Worm (Caenorhabditis elegans) whole organism, mixed stage, embryonic: Measurements from ENCODE around the gene cest-1.1.
"Not testable (repeated sequence)": the region's sequence is repeated elsewhere in the genome, so short reads cannot be mapped to it uniquely, and the experiment has no call there.

Experiments
- M03D4.4 ChIP-seq: sonication (generic microtip); optimal IDR thresholded peaks from 2 replicates; lab custom pipeline; 2017; ENCODE audit warnings: mild to moderate bottlenecking, missing genetic modification characterization, missing compliant biosample characterization
- bed-3 ChIP-seq: fragments of 200-800 bp; sonication (Bioruptor generic); optimal IDR thresholded peaks from 3 replicates; lab custom pipeline; 2018; ENCODE audit warnings: mild to moderate bottlenecking, missing genetic modification characterization, moderate library complexity, missing compliant biosample characterization
- blmp-1 ChIP-seq: fragments of 150-350 bp; optimal IDR thresholded peaks from 2 replicates; lab custom pipeline; 2014; ENCODE audit warnings: missing biosample characterization, missing genetic modification characterization
- ceh-39 ChIP-seq: fragments of 150-350 bp; optimal IDR thresholded peaks from 2 replicates; lab custom pipeline; 2014; ENCODE audit warnings: missing biosample characterization, missing genetic modification characterization
- ceh-43 ChIP-seq: fragments of 200-800 bp; sonication (Bioruptor generic); optimal IDR thresholded peaks from 2 replicates; lab custom pipeline; 2018; ENCODE audit warnings: mild to moderate bottlenecking, missing genetic modification characterization, moderate library complexity, missing compliant biosample characterization
- ceh-83 ChIP-seq: fragments of 200-800 bp; sonication (Bioruptor generic); optimal IDR thresholded peaks from 2 replicates; lab custom pipeline; 2018; ENCODE audit warnings: mild to moderate bottlenecking, missing genetic modification characterization, missing compliant biosample characterization
- elt-1 ChIP-seq: sonication (generic microtip); optimal IDR thresholded peaks from 2 replicates; lab custom pipeline; 2017; ENCODE audit warnings: missing genetic modification characterization, mild to moderate bottlenecking, missing compliant biosample characterization, antibody characterized with exemption, moderate library complexity, borderline replicate concordance; ENCODE audit not compliant: insufficient read depth
- elt-3 ChIP-seq: fragments of 150-350 bp; optimal IDR thresholded peaks from 2 replicates; lab custom pipeline; 2014; ENCODE audit warnings: missing biosample characterization, missing genetic modification characterization
- flh-1 ChIP-seq: fragments of 200-800 bp; sonication (Bioruptor generic); optimal IDR thresholded peaks from 2 replicates; lab custom pipeline; 2018; ENCODE audit warnings: mild to moderate bottlenecking, missing genetic modification characterization, moderate library complexity, missing compliant biosample characterization
- ham-2 ChIP-seq: fragments of 200-800 bp; sonication (Bioruptor generic); optimal IDR thresholded peaks from 2 replicates; lab custom pipeline; 2018; ENCODE audit warnings: mild to moderate bottlenecking, missing genetic modification characterization, missing compliant biosample characterization
- hlh-1 ChIP-seq: fragments of 150-350 bp; optimal IDR thresholded peaks from 2 replicates; lab custom pipeline; 2014; ENCODE audit warnings: missing biosample characterization, missing genetic modification reagents, missing genetic modification characterization
- lin-13 ChIP-seq: fragments of 150-350 bp; optimal IDR thresholded peaks from 2 replicates; lab custom pipeline; 2014; ENCODE audit warnings: missing biosample characterization, missing genetic modification characterization
- lin-32 ChIP-seq: fragments of 200-800 bp; sonication (Bioruptor generic); optimal IDR thresholded peaks from 2 replicates; lab custom pipeline; 2018; ENCODE audit warnings: mild to moderate bottlenecking, missing genetic modification characterization, missing compliant biosample characterization
- lsy-2 ChIP-seq: fragments of 150-350 bp; optimal IDR thresholded peaks from 2 replicates; lab custom pipeline; 2014; ENCODE audit warnings: missing biosample characterization, missing genetic modification characterization
- mab-5 ChIP-seq: fragments of 150-350 bp; optimal IDR thresholded peaks from 2 replicates; lab custom pipeline; 2014; ENCODE audit warnings: missing biosample characterization, missing genetic modification characterization
- mep-1 ChIP-seq: fragments of 150-350 bp; optimal IDR thresholded peaks from 2 replicates; lab custom pipeline; 2017; ENCODE audit warnings: missing biosample characterization, missing genetic modification reagents, missing genetic modification characterization, inconsistent platforms
- nhr-12 ChIP-seq: fragments of 150-350 bp; optimal IDR thresholded peaks from 2 replicates; lab custom pipeline; 2014; ENCODE audit warnings: missing biosample characterization, missing genetic modification characterization
- nhr-2 ChIP-seq: fragments of 150-350 bp; optimal IDR thresholded peaks from 2 replicates; lab custom pipeline; 2014; ENCODE audit warnings: missing biosample characterization, missing genetic modification characterization
- nhr-237 ChIP-seq: fragments of 150-350 bp; optimal IDR thresholded peaks from 2 replicates; lab custom pipeline; 2014; ENCODE audit warnings: missing biosample characterization, missing genetic modification characterization
- nhr-28 ChIP-seq: fragments of 150-350 bp; optimal IDR thresholded peaks from 2 replicates; lab custom pipeline; 2014; ENCODE audit warnings: missing biosample characterization, missing genetic modification characterization
- pha-4 ChIP-seq: fragments of 150-350 bp; optimal IDR thresholded peaks from 2 replicates; lab custom pipeline; 2018; ENCODE audit warnings: missing biosample characterization, missing genetic modification reagents, missing genetic modification characterization
- snpc-4 ChIP-seq: fragments of 150-350 bp; optimal IDR thresholded peaks from 2 replicates; lab custom pipeline; 2014; ENCODE audit warnings: missing biosample characterization, missing genetic modification characterization
- sptf-1 ChIP-seq: sonication (generic microtip); optimal IDR thresholded peaks from 2 replicates; lab custom pipeline; 2017; ENCODE audit warnings: mild to moderate bottlenecking, missing genetic modification characterization, moderate library complexity, missing compliant biosample characterization
- tbx-8 ChIP-seq: fragments of 200-800 bp; sonication (Bioruptor generic); optimal IDR thresholded peaks from 2 replicates; lab custom pipeline; 2018; ENCODE audit warnings: mild to moderate bottlenecking, missing genetic modification characterization, moderate library complexity, missing compliant biosample characterization
- unc-120 ChIP-seq: sonication (generic microtip); optimal IDR thresholded peaks from 2 replicates; lab custom pipeline; 2017; ENCODE audit warnings: missing genetic modification characterization, missing compliant biosample characterization; ENCODE audit not compliant: poor library complexity, severe bottlenecking
- unc-39 ChIP-seq: fragments of 150-350 bp; optimal IDR thresholded peaks from 2 replicates; lab custom pipeline; 2014; ENCODE audit warnings: missing biosample characterization, missing genetic modification characterization
- unc-62 ChIP-seq: fragments of 150-350 bp; optimal IDR thresholded peaks from 2 replicates; lab custom pipeline; 2014; ENCODE audit warnings: missing biosample characterization, missing genetic modification reagents, missing genetic modification characterization
- zip-8 ChIP-seq: fragments of 150-350 bp; optimal IDR thresholded peaks from 2 replicates; lab custom pipeline; 2014; ENCODE audit warnings: missing biosample characterization, missing genetic modification characterization
- ztf-11 ChIP-seq: fragments of 150-350 bp; optimal IDR thresholded peaks from 2 replicates; lab custom pipeline; 2014; ENCODE audit warnings: missing biosample characterization, missing genetic modification characterization

cest-1.1 gene

DNA sequence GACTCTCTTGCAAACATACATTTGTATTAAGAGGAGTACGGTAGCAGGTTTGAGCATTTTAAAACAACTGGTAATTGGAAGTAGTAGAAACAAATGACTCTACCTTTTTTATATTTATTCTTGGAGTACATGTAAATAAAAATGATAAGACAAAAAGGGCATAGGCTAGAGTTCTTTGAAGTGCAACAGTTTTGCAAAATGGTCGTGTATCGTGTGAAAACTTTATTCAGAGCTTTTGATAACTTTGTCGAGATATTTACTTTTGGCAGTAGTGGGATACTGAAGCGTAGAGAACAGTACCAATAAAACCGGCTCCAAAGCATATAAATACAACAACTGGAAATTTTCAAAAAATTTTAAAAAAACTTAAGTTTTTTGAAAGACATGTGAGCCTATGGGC, at the start of gene cest-1.1:
TSS of gene cest-1.1 (minus strand) at position 101 of the 400 bp plus-strand sequence.
- TF ChIP-seq nhr-237 (tag; lab: Kevin White, UChicago) (no peak), bed-3 (GFP tag; lab: Kevin White, UChicago) (no peak), lin-32 (GFP tag; lab: Kevin White, UChicago) (no peak), ceh-83 (GFP tag; lab: Kevin White, UChicago) (no peak), lin-13 (tag; lab: Kevin White, UChicago) (no peak), pha-4 (no peak), ceh-39 (no peak), ceh-43 (GFP tag; lab: Kevin White, UChicago) (no peak), unc-120 (no peak), ztf-11 (no peak), zip-8 (tag; lab: Kevin White, UChicago) (no peak), blmp-1 (tag; lab: Kevin White, UChicago) (no peak), mab-5 (tag; lab: Kevin White, UChicago) (no peak), lsy-2 (tag; lab: Kevin White, UChicago) (no peak), nhr-12 (no peak), sptf-1 (tag; lab: Kevin White, UChicago) (no peak), nhr-2 (tag; lab: Kevin White, UChicago) (no peak), ham-2 (GFP tag; lab: Kevin White, UChicago) (no peak), nhr-28 (tag; lab: Kevin White, UChicago) (no peak), elt-3 (tag; lab: Kevin White, UChicago) (no peak)
- TF ChIP-seq, all 35 proteins: peak for 0

DNA sequence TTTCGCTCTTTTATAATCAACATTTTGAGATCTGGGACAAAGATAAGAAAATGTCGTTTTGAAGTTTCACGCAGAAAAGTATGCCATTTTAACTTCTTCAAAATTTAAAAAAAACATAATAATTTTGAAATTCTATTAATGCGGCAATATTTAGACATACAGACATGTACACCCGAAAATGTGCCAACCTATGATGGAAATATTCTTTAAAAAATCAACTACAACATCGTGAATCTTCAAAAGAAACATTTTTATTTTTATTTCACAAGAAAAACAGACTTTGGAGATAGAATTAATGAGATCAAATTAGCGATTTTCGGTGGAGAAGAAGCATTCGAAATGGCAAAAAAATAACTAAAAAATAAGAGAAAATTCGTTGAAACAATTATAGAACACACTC, 48.6 kb upstream of the cest-1.1 start, which contains the start of gene T16A9.5:
TSS of gene T16A9.5 (minus strand) at position 101 of the 400 bp plus-strand sequence.
- TF ChIP-seq lsy-2 (tag; lab: Kevin White, UChicago) (no peak), ceh-39 (no peak), lin-32 (GFP tag; lab: Kevin White, UChicago) (no peak), snpc-4 (tag; lab: Kevin White, UChicago) (no peak), bed-3 (GFP tag; lab: Kevin White, UChicago) (no peak), unc-39 (tag; lab: Kevin White, UChicago) (no peak), mab-5 (tag; lab: Kevin White, UChicago) (no peak), ceh-43 (GFP tag; lab: Kevin White, UChicago) (no peak), hlh-1 (tag; lab: Kevin White, UChicago) (no peak), nhr-237 (tag; lab: Kevin White, UChicago) (no peak)

DNA sequence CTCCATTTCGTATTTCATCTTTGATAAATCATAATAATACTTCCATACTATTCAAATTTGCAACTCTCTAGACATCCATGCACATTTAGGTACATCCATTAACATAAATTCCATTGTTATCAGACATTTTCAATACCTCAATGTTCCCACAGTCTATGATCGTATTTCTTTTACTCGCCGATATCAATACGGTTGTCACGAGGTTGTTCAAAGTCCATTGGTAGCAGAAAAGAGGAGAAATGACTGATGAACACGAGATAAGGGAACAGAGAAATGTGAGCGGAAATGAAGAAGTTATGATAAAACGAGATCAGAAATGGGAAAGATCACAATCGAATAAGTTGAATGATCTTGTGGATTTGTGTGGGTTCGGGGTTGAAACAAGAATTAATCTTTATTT, 46.3 kb upstream of the cest-1.1 start:
- TF ChIP-seq lsy-2 (tag; lab: Kevin White, UChicago) (no peak), unc-120 (no peak), unc-62 (GFP tag; lab: Kevin White, UChicago) (no peak), elt-1 (no peak), ceh-43 (GFP tag; lab: Kevin White, UChicago) (no peak), ceh-39 (no peak), ztf-11 (no peak), nhr-2 (tag; lab: Kevin White, UChicago) (no peak), nhr-12 (no peak), mab-5 (tag; lab: Kevin White, UChicago) (no peak), hlh-1 (tag; lab: Kevin White, UChicago) (no peak), unc-39 (tag; lab: Kevin White, UChicago) (no peak), flh-1 (GFP tag; lab: Kevin White, UChicago) (no peak), nhr-28 (tag; lab: Kevin White, UChicago) (no peak), sptf-1 (tag; lab: Kevin White, UChicago) (no peak), pha-4 (no peak), mep-1 (tag; lab: Kevin White, UChicago) (no peak), blmp-1 (tag; lab: Kevin White, UChicago) (no peak)
- TF ChIP-seq, all 35 proteins: peak for 0

DNA sequence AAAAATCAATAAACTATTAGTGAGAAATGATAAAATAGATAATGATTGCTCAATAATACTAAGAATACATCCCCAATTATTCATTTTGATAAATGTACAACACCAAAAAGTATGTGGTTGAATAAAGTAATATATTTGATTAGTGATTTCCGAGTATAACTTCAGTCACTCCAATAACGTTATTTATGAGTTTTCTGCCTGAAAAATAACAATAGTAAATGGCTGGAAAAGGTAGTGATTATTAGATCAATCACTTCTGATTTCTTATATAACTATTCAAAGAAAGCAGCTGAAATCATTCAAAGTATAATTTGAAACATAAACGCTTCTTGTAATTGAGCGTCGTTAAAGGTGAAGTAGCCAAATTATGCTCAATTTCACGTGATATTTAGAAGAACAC, 44.2 kb upstream of the cest-1.1 start, which contains the start of gene str-230:
TSS of gene str-230 (minus strand) at position 101 of the 400 bp plus-strand sequence.
- TF ChIP-seq ceh-83 (GFP tag; lab: Kevin White, UChicago) = no peak
- no peak for TF ChIP-seq sptf-1 (tag; lab: Kevin White, UChicago)
- TF ChIP-seq lsy-2 (tag; lab: Kevin White, UChicago) = no peak

DNA sequence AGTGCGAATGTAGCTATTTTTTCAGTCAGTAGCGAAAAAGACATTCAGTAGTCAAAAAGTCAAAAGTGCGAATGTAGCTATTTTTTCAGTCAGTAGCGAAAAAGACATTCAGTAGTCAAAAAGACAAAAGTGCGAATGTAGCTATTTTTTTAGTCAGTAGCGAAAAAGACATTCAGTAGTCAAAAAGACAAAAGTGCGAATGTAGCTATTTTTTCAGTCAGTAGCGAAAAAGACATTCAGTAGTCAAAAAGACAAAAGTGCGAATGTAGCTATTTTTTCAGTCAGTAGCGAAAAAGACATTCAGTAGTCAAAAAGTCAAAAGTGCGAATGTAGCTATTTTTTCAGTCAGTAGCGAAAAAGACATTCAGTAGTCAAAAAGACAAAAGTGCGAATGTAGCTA, 38.7 kb upstream of the cest-1.1 start, which contains the start of gene T16A9.3:
TSS of gene T16A9.3 (plus strand) at position 301 of the 400 bp plus-strand sequence.
- not testable (repeated sequence) for TF ChIP-seq nhr-28 (tag; lab: Kevin White, UChicago); tbx-8 (GFP tag; lab: Kevin White, UChicago); M03D4.4 (tag; lab: Kevin White, UChicago)
